Worm (Caenorhabditis elegans) whole organism, late embryonic: ENCODE data around the gene gst-30.

Source experiments
- odd-2 ChIP-seq: sonication (generic microtip); optimal IDR thresholded peaks from 2 replicates; lab custom pipeline; 2017; ENCODE audit warnings: antibody characterized with exemption, mild to moderate bottlenecking, missing genetic modification characterization, missing compliant biosample characterization
- pha-4 ChIP-seq: fragments of 150-350 bp; optimal IDR thresholded peaks from 2 replicates; lab custom pipeline; 2018; ENCODE audit warnings: missing biosample characterization, missing genetic modification reagents, missing genetic modification characterization

ce11 chrII:4905331-4905730 is 29.5 kb downstream of the gst-30 start:
- TF ChIP-seq odd-2 (tag; lab: Kevin White, UChicago) (no peak), pha-4 (tag; lab: Kevin White, UChicago) (no peak)
